Worm (Caenorhabditis elegans): Measurements from ENCODE around the gene C24H12.8.

Gene C24H12.8

DNA sequence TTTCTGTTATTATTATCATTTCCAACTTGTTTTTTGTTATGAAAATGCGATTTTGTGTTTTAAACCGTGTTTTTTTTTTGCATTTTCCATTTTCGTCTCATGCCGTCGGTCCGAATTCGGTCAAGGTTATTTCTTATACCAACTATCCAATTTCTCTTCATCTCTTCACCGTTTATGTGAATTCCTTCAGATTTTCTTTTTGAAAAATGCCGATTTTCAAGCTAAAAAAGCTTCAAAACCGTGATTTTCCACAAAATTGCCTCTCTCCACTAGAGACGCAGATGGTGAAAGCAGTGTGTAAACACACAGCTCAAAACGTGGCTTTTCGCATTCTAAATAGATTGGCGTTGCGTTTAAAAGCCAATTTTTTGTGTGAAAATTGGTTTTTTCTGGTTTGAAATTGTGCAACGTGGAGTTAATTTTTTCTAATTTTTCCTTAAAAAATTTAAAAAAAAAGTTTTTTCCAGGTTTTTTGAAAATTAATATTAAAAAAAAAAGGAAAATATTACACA is 35.1 kb downstream of the C24H12.8 start:
- TF ChIP-seq nfya-1 (tag; optimal IDR thresholded peaks at IDR 0.05), result no peak
- TF ChIP-seq pax-1 (tag; optimal IDR thresholded peaks at IDR 0.05), result no peak
- no peak for TF ChIP-seq che-1 (tag; optimal IDR thresholded peaks at IDR 0.05)
- TF ChIP-seq elt-2 (tag; optimal IDR thresholded peaks at IDR 0.05), result peak; percentile 15
- TF ChIP-seq pros-1 (tag; optimal IDR thresholded peaks at IDR 0.05), result no peak
- TF ChIP-seq hlh-8 (tag; optimal IDR thresholded peaks at IDR 0.05), result no peak
- no peak for TF ChIP-seq elt-4 (tag; optimal IDR thresholded peaks at IDR 0.05)
- TF ChIP-seq dmd-4 (tag; optimal IDR thresholded peaks at IDR 0.05; ENCODE audit: borderline replicate concordance), result no peak

DNA sequence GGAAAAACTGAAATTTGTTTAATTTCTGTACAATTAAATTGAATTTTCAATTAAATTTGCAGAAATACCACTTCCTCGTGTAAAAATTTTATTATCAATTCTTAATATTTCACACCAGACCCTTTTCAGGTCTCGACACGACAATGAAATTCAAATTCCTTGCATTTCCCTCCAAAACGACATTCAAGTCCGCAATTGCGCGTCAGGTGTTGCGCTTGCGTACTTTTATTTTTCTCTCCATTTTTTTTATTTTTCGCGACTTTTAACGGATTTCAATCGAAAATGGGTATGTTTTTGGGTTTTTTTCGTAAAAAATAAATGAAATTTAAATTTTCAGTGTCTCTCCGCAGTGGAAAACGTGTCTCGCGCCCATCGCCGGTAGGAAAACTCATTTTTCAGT is 37.0 kb downstream of the C24H12.8 start, which contains the start of gene C03H5.3:
Gene C03H5.3, plus strand, starts transcription at position 132 of the 400 bp plus-strand sequence.
- TF ChIP-seq ceh-6 (GFP tag; optimal IDR thresholded peaks at IDR 0.05) (no peak), ceh-2 (tag; optimal IDR thresholded peaks at IDR 0.05) (no peak), ceh-14 (tag; optimal IDR thresholded peaks at IDR 0.05) (no peak), odd-2 (tag; optimal IDR thresholded peaks at IDR 0.05) (no peak)

DNA sequence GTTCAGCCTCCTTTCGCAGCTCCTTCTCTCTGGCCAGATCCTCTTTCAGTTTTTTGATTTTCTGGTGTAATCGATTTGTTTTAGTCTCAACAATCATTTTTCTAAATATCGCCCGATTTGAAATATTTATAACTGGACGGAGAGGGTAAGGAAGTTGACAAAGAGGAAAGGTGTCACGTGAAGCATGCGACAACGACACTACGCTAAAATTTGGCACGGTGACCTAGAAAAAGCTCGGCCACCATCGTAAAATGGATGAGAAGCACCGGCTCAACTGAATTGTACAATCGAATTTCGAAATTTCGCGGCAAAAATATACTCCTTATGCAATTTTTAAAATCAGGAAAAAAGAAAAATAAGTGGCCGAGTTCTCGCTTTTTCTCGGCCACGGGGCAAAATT is 37.7 kb downstream of the C24H12.8 start, which contains the start of gene C03H5.5:
Gene C03H5.5, minus strand, starts transcription at position 101 of the 400 bp plus-strand sequence.
- TF ChIP-seq pros-1 (tag; optimal IDR thresholded peaks at IDR 0.05) (no peak), ceh-6 (GFP tag; optimal IDR thresholded peaks at IDR 0.05) (no peak), tbx-7 (tag; optimal IDR thresholded peaks at IDR 0.05) (no peak), sdc-2 (tag; optimal IDR thresholded peaks at IDR 0.05) (no peak), fkh-10 (GFP tag; optimal IDR thresholded peaks at IDR 0.05) (no peak), elt-4 (tag; optimal IDR thresholded peaks at IDR 0.05) (no peak), pax-1 (tag; optimal IDR thresholded peaks at IDR 0.05) (no peak), pag-3 (tag; optimal IDR thresholded peaks at IDR 0.05; ENCODE audit: borderline replicate concordance) (no peak), ama-1 (optimal IDR thresholded peaks at IDR 0.05) (no peak), elt-2 (tag; optimal IDR thresholded peaks at IDR 0.05) (no peak), ref-2 (tag; optimal IDR thresholded peaks at IDR 0.05) (no peak), ceh-19 (GFP tag; optimal IDR thresholded peaks at IDR 0.05) (no peak), C38D4.7 (GFP tag; optimal IDR thresholded peaks at IDR 0.05) (no peak), ceh-24 (tag; optimal IDR thresholded peaks at IDR 0.05) (no peak), T23F11.4 (GFP tag; optimal IDR thresholded peaks at IDR 0.05) (no peak), tbx-2 (tag; optimal IDR thresholded peaks at IDR 0.05) (no peak), ztf-16 (tag; optimal IDR thresholded peaks at IDR 0.05) (no peak), ceh-45 (GFP tag; IDR thresholded peaks at IDR 0.05) (no peak), syd-9 (tag; optimal IDR thresholded peaks at IDR 0.05) (no peak)

DNA sequence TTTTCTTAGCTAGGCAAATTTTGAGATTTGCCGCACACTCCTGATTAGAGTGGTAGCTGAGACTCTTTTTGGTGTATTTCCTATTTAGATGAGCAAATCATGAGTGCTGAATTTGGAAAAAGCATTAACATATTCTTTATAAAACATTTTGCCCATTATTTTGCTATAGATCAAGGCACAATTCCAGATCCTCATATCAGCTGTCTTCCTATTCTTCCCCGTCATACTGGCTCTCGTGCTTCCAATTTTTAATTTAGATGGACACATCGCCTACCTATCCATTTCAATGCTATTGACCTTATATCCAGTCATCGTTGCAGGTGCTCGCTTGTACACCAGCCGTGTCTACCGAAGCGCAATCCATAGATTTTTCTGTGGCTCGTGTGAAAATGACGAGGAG is 43.1 kb downstream of the C24H12.8 start, which contains the start of gene C03H5.7:
Gene C03H5.7, plus strand, starts transcription at position 301 of the 400 bp plus-strand sequence.
- no peak for TF ChIP-seq ttx-3 (tag; optimal IDR thresholded peaks at IDR 0.05)

DNA sequence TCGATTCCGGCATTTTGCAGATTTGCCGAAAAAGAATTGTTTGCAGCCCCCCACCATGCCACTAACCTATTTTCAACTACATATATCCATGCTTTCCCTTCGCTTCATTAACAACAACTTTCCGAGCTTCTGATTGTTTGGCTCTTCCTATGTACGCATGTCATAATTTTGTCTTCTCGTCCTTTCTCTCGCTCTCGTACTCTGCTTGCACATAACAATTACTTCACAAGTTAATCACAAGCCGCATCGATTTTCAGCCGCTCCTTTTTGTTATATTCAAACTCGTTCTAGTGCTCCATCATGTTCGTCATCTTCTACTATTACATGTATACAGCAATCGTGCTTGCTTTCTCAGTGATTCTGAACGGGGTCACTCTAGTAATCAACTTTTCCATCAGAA is 44.6 kb downstream of the C24H12.8 start, which contains the start of gene C03H5.9:
Gene C03H5.9, plus strand, starts transcription at position 301 of the 400 bp plus-strand sequence.
- TF ChIP-seq rnt-1 (tag; optimal IDR thresholded peaks at IDR 0.05), result no peak
- no peak for TF ChIP-seq eyg-1 (tag; optimal IDR thresholded peaks at IDR 0.05)
- no peak for TF ChIP-seq fkh-10 (GFP tag; optimal IDR thresholded peaks at IDR 0.05)
- TF ChIP-seq lim-6 (tag; optimal IDR thresholded peaks at IDR 0.05), result no peak
- TF ChIP-seq tbx-7 (tag; optimal IDR thresholded peaks at IDR 0.05), result no peak
- TF ChIP-seq sox-4 (tag; optimal IDR thresholded peaks at IDR 0.05), result no peak
- TF ChIP-seq ceh-24 (tag; optimal IDR thresholded peaks at IDR 0.05), result no peak

DNA sequence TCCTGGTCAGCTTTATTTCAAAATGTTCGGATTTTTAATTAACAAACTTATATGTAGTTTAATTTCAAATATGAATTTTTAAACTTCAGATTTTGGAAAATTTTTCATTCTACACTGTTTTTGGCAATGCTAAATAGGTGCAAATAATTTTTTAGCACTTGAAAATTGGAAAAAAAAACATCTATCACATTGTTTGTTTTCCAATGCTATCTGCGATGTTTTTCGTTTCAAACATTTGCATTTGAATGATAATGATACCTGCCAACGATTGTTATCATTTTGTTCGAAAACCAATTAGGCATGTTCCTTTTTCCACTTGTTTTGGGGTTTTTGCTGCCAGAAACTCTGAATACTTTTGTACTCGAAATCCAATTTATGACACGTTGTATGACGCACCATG is 48.0 kb downstream of the C24H12.8 start, which contains the start of gene C03H5.4:
Gene C03H5.4, plus strand, starts transcription at position 301 of the 400 bp plus-strand sequence.
- TF ChIP-seq unc-86 (tag; optimal IDR thresholded peaks at IDR 0.05) (no peak), unc-55 (GFP tag; optimal IDR thresholded peaks at IDR 0.05) (no peak), dmd-4 (tag; optimal IDR thresholded peaks at IDR 0.05; ENCODE audit: borderline replicate concordance) (no peak), tbx-2 (tag; optimal IDR thresholded peaks at IDR 0.05) (no peak), ets-4 (tag; optimal IDR thresholded peaks at IDR 0.05) (no peak), hlh-8 (tag; optimal IDR thresholded peaks at IDR 0.05) (no peak), ceh-45 (GFP tag; IDR thresholded peaks at IDR 0.05) (no peak), fkh-6 (tag; optimal IDR thresholded peaks at IDR 0.05) (no peak), K09A11.1 (tag; optimal IDR thresholded peaks at IDR 0.05; ENCODE audit: insufficient read depth) (no peak), madf-2 (tag; optimal IDR thresholded peaks at IDR 0.05) (no peak), ama-1 (optimal IDR thresholded peaks at IDR 0.05) (no peak), mec-3 (tag; optimal IDR thresholded peaks at IDR 0.05; ENCODE audit: borderline replicate concordance) (no peak), lin-11 (tag; optimal IDR thresholded peaks at IDR 0.05) (no peak), ceh-14 (tag; optimal IDR thresholded peaks at IDR 0.05) (no peak), ceh-31 (tag; optimal IDR thresholded peaks at IDR 0.05) (no peak), nhr-232 (tag; optimal IDR thresholded peaks at IDR 0.05) (no peak), F13H6.1 (tag; optimal IDR thresholded peaks at IDR 0.05) (no peak)
